Worm (Caenorhabditis elegans): Measurements from ENCODE around the gene F32B6.4.

DNA sequence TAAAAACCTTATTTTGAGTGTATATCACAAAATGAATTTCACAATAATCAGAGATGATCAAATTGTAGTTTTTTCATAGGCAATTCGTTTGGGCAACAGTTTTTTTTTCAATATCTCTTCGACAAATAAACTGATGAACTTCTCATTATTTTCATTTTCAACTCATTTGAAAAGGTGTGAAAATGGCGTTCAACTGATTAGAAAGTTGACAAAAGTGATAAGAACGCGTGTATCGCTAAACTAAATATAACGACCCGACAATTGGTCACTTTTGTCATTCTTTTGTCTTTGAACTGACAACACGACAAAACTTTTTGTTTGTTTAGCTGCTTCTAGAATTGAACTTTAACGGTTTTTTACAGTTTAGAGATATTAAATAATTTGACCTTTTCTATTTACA, 36.9 kb downstream of the F32B6.4 start:
- no peak for TF ChIP-seq dve-1 (tag; optimal IDR thresholded peaks at IDR 0.05)
- TF ChIP-seq fkh-10 (GFP tag; optimal IDR thresholded peaks at IDR 0.05) = no peak
